Worm (Caenorhabditis elegans): ENCODE measurements around the gene sorb-1.

DNA sequence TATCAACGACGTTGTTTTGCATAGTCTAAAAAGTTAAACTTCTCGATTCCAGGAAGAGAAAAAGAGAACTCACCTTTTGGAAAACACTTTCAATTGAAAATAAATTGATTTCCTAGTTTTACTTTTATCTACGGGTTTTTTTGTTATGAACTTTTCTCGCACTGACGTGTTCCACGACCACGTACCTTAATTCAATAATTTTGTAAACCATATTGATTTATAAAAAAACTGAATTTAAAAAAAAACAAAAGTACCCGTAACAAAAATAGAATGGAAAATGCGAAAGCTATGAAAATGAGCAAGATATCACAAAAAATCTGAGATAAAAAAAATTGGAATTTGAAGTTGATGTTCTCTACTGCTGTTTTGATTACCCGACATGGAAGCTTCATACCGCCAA is 7.9 kb upstream of the sorb-1 start, which contains the start of gene C47A4.3:
- TF ChIP-seq nhr-25 (tag; optimal IDR thresholded peaks at IDR 0.05) (no peak), unc-39 (tag; optimal IDR thresholded peaks at IDR 0.05) (no peak), nhr-12 (tag; optimal IDR thresholded peaks at IDR 0.05) (no peak), pha-4 (tag; optimal IDR thresholded peaks at IDR 0.05) (no peak), lin-39 (tag; optimal IDR thresholded peaks at IDR 0.05) (no peak), pqm-1 (tag; optimal IDR thresholded peaks at IDR 0.05) (no peak), fos-1 (tag; optimal IDR thresholded peaks at IDR 0.05) (no peak)

Data from whole organism, L3 larva.